Worm (Caenorhabditis elegans): ENCODE measurements around the gene T07E3.3.

Gene T07E3.3

DNA sequence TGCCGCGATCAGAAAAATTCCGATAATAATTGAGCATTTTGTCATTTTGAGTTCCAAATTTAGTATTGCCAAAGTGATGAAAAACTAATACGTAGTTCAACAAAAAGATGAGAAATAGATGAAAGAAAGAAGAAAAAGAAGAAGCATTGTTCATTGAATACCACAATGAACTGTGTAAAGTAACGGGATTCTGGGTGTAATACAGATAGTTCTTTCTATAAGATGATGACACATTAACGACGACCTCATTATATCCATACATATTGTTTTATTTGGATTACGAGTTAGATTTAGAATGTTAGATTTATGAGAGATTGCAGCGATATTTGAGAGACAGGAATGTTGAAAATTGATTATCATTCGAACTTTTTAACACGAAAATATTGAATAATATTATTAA lies 12.1 kb upstream of the T07E3.3 start, which contains the start of gene K04C2.5:
Gene K04C2.5, minus strand, starts transcription at position 101 of the 400 bp plus-strand sequence.
- TF ChIP-seq nfya-2 (GFP tag; IDR thresholded peaks at IDR 0.05) (no peak), mes-4 (tag; optimal IDR thresholded peaks at IDR 0.05) (no peak), tlf-1 (GFP tag; optimal IDR thresholded peaks at IDR 0.05) (no peak), lag-1 (GFP tag; IDR thresholded peaks at IDR 0.05) (no peak), C06A6.2 (GFP tag; conservative IDR thresholded peaks at IDR 0.05) (no peak), snpc-3.4 (tag; optimal IDR thresholded peaks at IDR 0.05) (no peak), cebp-2 (GFP tag; IDR thresholded peaks at IDR 0.05) (no peak), hsf-1 (GFP tag; IDR thresholded peaks at IDR 0.05) (no peak), F37B4.10 (GFP tag; IDR thresholded peaks at IDR 0.05) (no peak), hmg-20 (GFP tag; IDR thresholded peaks at IDR 0.05) (no peak), B0336.3 (GFP tag; IDR thresholded peaks at IDR 0.05) (no peak), K11D2.4 (GFP tag; IDR thresholded peaks at IDR 0.05) (no peak), madf-6 (GFP tag; IDR thresholded peaks at IDR 0.05) (no peak), ceh-40 (GFP tag; IDR thresholded peaks at IDR 0.05) (no peak), tbp1 (GFP tag; optimal IDR thresholded peaks at IDR 0.05) (no peak), ccch-3 (GFP tag; optimal IDR thresholded peaks at IDR 0.05) (no peak), snpc-1.3 (tag; optimal IDR thresholded peaks at IDR 0.05; ENCODE audit: insufficient read depth) (no peak), ztf-18 (tag; optimal IDR thresholded peaks at IDR 0.05) (no peak), nhr-27 (tag; optimal IDR thresholded peaks at IDR 0.05) (no peak), somi-1 (GFP tag; optimal IDR thresholded peaks at IDR 0.05) (no peak)

DNA sequence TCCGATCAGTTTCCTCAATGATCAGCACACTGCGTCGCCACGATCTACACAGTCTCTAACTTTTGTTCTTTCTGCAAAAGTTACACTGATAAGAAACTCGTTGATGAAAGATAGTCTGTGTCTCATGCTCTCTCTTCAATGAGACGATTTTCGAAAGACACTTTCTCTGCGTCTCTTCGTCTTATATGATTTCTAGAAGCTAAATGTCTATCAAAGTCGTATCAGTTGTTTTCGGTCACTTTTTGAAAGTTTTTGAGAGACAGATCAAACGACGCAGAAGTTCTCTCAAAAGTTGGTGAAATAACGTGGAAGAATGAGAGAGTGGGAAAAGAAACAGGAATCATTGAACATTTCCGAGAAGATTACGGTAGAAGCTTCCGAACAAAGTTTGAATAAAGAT lies 8.5 kb upstream of the T07E3.3 start:
- no peak for TF ChIP-seq nhr-90 (tag; optimal IDR thresholded peaks at IDR 0.05)
- no peak for TF ChIP-seq ZK185.1 (tag; optimal IDR thresholded peaks at IDR 0.05; ENCODE audit: poor library complexity, severe bottlenecking)
- TF ChIP-seq mel-28 (tag; optimal IDR thresholded peaks at IDR 0.05; ENCODE audit: borderline replicate concordance) = no peak
- no peak for TF ChIP-seq madf-3 (GFP tag; IDR thresholded peaks at IDR 0.05)
- no peak for TF ChIP-seq gei-17 (GFP tag; optimal IDR thresholded peaks at IDR 0.05)
- TF ChIP-seq ztf-6 (GFP tag; IDR thresholded peaks at IDR 0.05) = no peak
- peak; percentile 25; the same call in 1 of the 2 replicates for TF ChIP-seq lir-1 (GFP tag; conservative IDR thresholded peaks at IDR 0.05)
- TF ChIP-seq nfya-1 (tag; optimal IDR thresholded peaks at IDR 0.05; ENCODE audit: borderline replicate concordance, insufficient read depth) = no peak
- TF ChIP-seq madf-8 (GFP tag; conservative IDR thresholded peaks at IDR 0.05) = no peak
- TF ChIP-seq lsy-27 (tag; optimal IDR thresholded peaks at IDR 0.05; ENCODE audit: borderline replicate concordance, insufficient read depth) = no peak
- peak; percentile 58 for TF ChIP-seq somi-1 (GFP tag; optimal IDR thresholded peaks at IDR 0.05)
- peak; percentile 94 for TF ChIP-seq nhr-80 (tag; optimal IDR thresholded peaks at IDR 0.05)
- no peak for TF ChIP-seq egl-44 (GFP tag; IDR thresholded peaks at IDR 0.05)
- peak; percentile 47; the same call in 1 of the 2 replicates for TF ChIP-seq dox-1 (GFP tag; IDR thresholded peaks at IDR 0.05)
- TF ChIP-seq die-1 (tag; optimal IDR thresholded peaks at IDR 0.05) = peak; percentile 8
- no peak for TF ChIP-seq D2030.7 (GFP tag; IDR thresholded peaks at IDR 0.05)
- no peak for TF ChIP-seq F39B2.1 (GFP tag; IDR thresholded peaks at IDR 0.05)
- TF ChIP-seq tbx-9 (tag; optimal IDR thresholded peaks at IDR 0.05; ENCODE audit: borderline replicate concordance) = no peak
- no peak for TF ChIP-seq K12H6.12 (tag; optimal IDR thresholded peaks at IDR 0.05)
- TF ChIP-seq ets-4 (GFP tag; optimal IDR thresholded peaks at IDR 0.05) = peak; percentile 49
- TF ChIP-seq him-1 (tag; optimal IDR thresholded peaks at IDR 0.05) = peak; percentile 28
- TF ChIP-seq ztf-26 (tag; optimal IDR thresholded peaks at IDR 0.05) = peak; percentile 31
- TF ChIP-seq zim-3 (tag; optimal IDR thresholded peaks at IDR 0.05) = no peak
- peak; percentile 85 for TF ChIP-seq unc-62 (GFP tag; optimal IDR thresholded peaks at IDR 0.05)
- no peak for TF ChIP-seq ceh-27 (GFP tag; optimal IDR thresholded peaks at IDR 0.05)
- TF ChIP-seq Y95B8A.8 (GFP tag; IDR thresholded peaks at IDR 0.05) = no peak
- TF ChIP-seq ceh-79 (tag; optimal IDR thresholded peaks at IDR 0.05) = no peak
- peak; percentile 41; the same call in 1 of the 2 replicates for TF ChIP-seq lin-26 (GFP tag; IDR thresholded peaks at IDR 0.05)
- no peak for TF ChIP-seq cebp-2 (GFP tag; IDR thresholded peaks at IDR 0.05)
- TF ChIP-seq sea-2 (GFP tag; IDR thresholded peaks at IDR 0.05) = no peak
- peak; percentile 74 for TF ChIP-seq lin-40 (tag; optimal IDR thresholded peaks at IDR 0.05)

All from whole organism, young adult.